Fruit fly (Drosophila melanogaster) whole organism, embryonic: Measurements from ENCODE around the gene Srp9.

Experiments used
- Asciz ChIP-seq: fragments of 200-800 bp; sonication (Bioruptor generic); optimal IDR thresholded peaks from 2 replicates; lab custom pipeline; 2017; ENCODE audit warnings: missing biosample characterization, mild to moderate bottlenecking, missing genetic modification characterization, missing genetic modification reagents
- Awh ChIP-seq: fragments of 200-800 bp; sonication (Bioruptor generic); IDR thresholded peaks from 2 replicates; pipeline ENCODE4, ENCODE4 v1.3.6; 2022; ENCODE audit warnings: missing biosample characterization, missing genetic modification characterization
- CG10147 ChIP-seq: fragments of 200-800 bp; sonication (Bioruptor generic); optimal IDR thresholded peaks from 2 replicates; lab custom pipeline; 2019; ENCODE audit warnings: missing biosample characterization, mild to moderate bottlenecking, missing genetic modification characterization, moderate library complexity
- CG1024 ChIP-seq: fragments of 200-800 bp; sonication (Bioruptor generic); IDR thresholded peaks from 2 replicates; pipeline ENCODE4 v1.3.6; 2022; ENCODE audit warnings: missing biosample characterization, missing genetic modification characterization
- CG11695 ChIP-seq: fragments of 200-800 bp; sonication (Bioruptor generic); IDR thresholded peaks from 3 replicates; pipeline ENCODE4 v1.3.6; 2022; ENCODE audit warnings: missing biosample characterization, missing genetic modification characterization
- CG12942 ChIP-seq: fragments of 200-800 bp; sonication (Bioruptor generic); optimal IDR thresholded peaks from 3 replicates; lab custom pipeline; 2016; ENCODE audit warnings: missing biosample characterization, missing genetic modification characterization
- CG13287 ChIP-seq: fragments of 200-800 bp; sonication (Bioruptor generic); IDR thresholded peaks from 2 replicates; pipeline ENCODE4 v1.3.6; 2022; ENCODE audit warnings: missing biosample characterization, missing genetic modification characterization; ENCODE audit not compliant: partially characterized antibody
- CG14965 ChIP-seq: fragments of 200-800 bp; sonication (Bioruptor generic); optimal IDR thresholded peaks from 2 replicates; lab custom pipeline; 2016; ENCODE audit warnings: missing biosample characterization, missing genetic modification characterization, borderline replicate concordance
- CG16863 ChIP-seq: fragments of 200-800 bp; sonication (Bioruptor generic); optimal IDR thresholded peaks from 3 replicates; lab custom pipeline; 2016; ENCODE audit warnings: missing biosample characterization, missing genetic modification characterization
- CG17186 ChIP-seq: fragments of 200-800 bp; sonication (Bioruptor generic); optimal IDR thresholded peaks from 3 replicates; lab custom pipeline; 2017; ENCODE audit warnings: missing biosample characterization, missing genetic modification reagents, missing genetic modification characterization
- CG18262 ChIP-seq: fragments of 200-800 bp; optimal IDR thresholded peaks from 3 replicates; lab custom pipeline; 2019; ENCODE audit warnings: missing biosample characterization, mild to moderate bottlenecking, missing genetic modification characterization, moderate library complexity
- CG2129 ChIP-seq: fragments of 200-800 bp; sonication (Bioruptor generic); IDR thresholded peaks from 2 replicates; pipeline ENCODE4 v1.3.6; 2022; ENCODE audit warnings: missing biosample characterization, missing genetic modification characterization; ENCODE audit not compliant: partially characterized antibody
- CG2199 ChIP-seq: fragments of 200-800 bp; sonication (Bioruptor generic); IDR thresholded peaks from 3 replicates; pipeline ENCODE4 v1.3.6; 2022; ENCODE audit warnings: missing biosample characterization, missing genetic modification characterization
- CG3726 ChIP-seq: fragments of 200-800 bp; sonication (Bioruptor generic); IDR thresholded peaks from 3 replicates; pipeline ENCODE4, ENCODE4 v1.3.6; 2022; ENCODE audit warnings: missing biosample characterization, missing genetic modification characterization
- CG7839 ChIP-seq: fragments of 200-800 bp; sonication (Bioruptor generic); optimal IDR thresholded peaks from 3 replicates; lab custom pipeline; 2018; ENCODE audit warnings: missing biosample characterization, mild to moderate bottlenecking, missing genetic modification characterization, moderate library complexity
- CG8359 ChIP-seq: fragments of 200-800 bp; sonication (Bioruptor generic); optimal IDR thresholded peaks from 2 replicates; lab custom pipeline; 2017; ENCODE audit warnings: missing biosample characterization, mild to moderate bottlenecking, missing genetic modification characterization, borderline replicate concordance
- CG9437 ChIP-seq: fragments of 200-800 bp; sonication (Bioruptor generic); optimal IDR thresholded peaks from 2 replicates; lab custom pipeline; 2018; ENCODE audit warnings: missing biosample characterization, mild to moderate bottlenecking, missing genetic modification characterization
- CHES-1-like ChIP-seq: fragments of 200-800 bp; sonication (Bioruptor generic); optimal IDR thresholded peaks from 2 replicates; lab custom pipeline; 2016; ENCODE audit warnings: missing biosample characterization, missing genetic modification characterization
- CTCF ChIP-seq: fragments of 200-800 bp; sonication (Bioruptor generic); optimal IDR thresholded peaks from 2 replicates; lab custom pipeline; 2017; ENCODE audit warnings: missing biosample characterization, mild to moderate bottlenecking, missing genetic modification characterization, moderate library complexity
- CkIIα-i1 ChIP-seq: fragments of 200-800 bp; sonication (Bioruptor generic); IDR thresholded peaks from 2 replicates; pipeline ENCODE4 v1.3.6; 2022; ENCODE audit warnings: missing biosample characterization, missing genetic modification characterization
- Doc2 ChIP-seq: fragments of 200-800 bp; sonication (Bioruptor generic); IDR thresholded peaks from 2 replicates; pipeline ENCODE4 v1.3.6; 2022; ENCODE audit warnings: missing biosample characterization, missing genetic modification characterization
- Dp ChIP-seq: fragments of 200-800 bp; sonication (Bioruptor generic); optimal IDR thresholded peaks from 2 replicates; lab custom pipeline; 2018; ENCODE audit warnings: missing biosample characterization, mild to moderate bottlenecking, missing genetic modification characterization, moderate library complexity
- E2f2 ChIP-seq: fragments of 200-800 bp; sonication (Bioruptor generic); IDR thresholded peaks from 2 replicates; pipeline ENCODE4 v1.3.6; 2022; ENCODE audit warnings: missing biosample characterization, missing genetic modification characterization
- H2.0 ChIP-seq: fragments of 200-800 bp; sonication (Bioruptor generic); IDR thresholded peaks from 2 replicates; pipeline ENCODE4 v1.3.6; 2022; ENCODE audit warnings: missing biosample characterization, missing genetic modification characterization
- HLH3B ChIP-seq: fragments of 200-800 bp; sonication (Bioruptor generic); IDR thresholded peaks from 2 replicates; pipeline ENCODE4 v1.3.6; 2022; ENCODE audit warnings: missing biosample characterization, missing genetic modification characterization
- HmgD ChIP-seq: fragments of 200-800 bp; sonication (Bioruptor generic); optimal IDR thresholded peaks from 3 replicates; lab custom pipeline; 2016; ENCODE audit warnings: missing biosample characterization, missing genetic modification characterization
- HmgZ ChIP-seq: fragments of 200-800 bp; sonication (Bioruptor generic); optimal IDR thresholded peaks from 2 replicates; lab custom pipeline; 2018; ENCODE audit warnings: missing biosample characterization, mild to moderate bottlenecking, missing genetic modification characterization
- Hmx ChIP-seq: fragments of 200-800 bp; sonication (Bioruptor generic); optimal IDR thresholded peaks from 2 replicates; lab custom pipeline; 2016; ENCODE audit warnings: missing biosample characterization, missing genetic modification characterization
- Hr3 ChIP-seq: fragments of 200-800 bp; sonication (Bioruptor generic); optimal IDR thresholded peaks from 3 replicates; lab custom pipeline; 2016; ENCODE audit warnings: missing biosample characterization, missing genetic modification characterization
- Lim3 ChIP-seq: fragments of 200-800 bp; sonication (Bioruptor generic); IDR thresholded peaks from 2 replicates; pipeline ENCODE4 v1.3.6; 2022; ENCODE audit warnings: missing biosample characterization, missing genetic modification characterization
- Mad ChIP-seq: fragments of 200-800 bp; sonication (Bioruptor generic); optimal IDR thresholded peaks from 2 replicates; lab custom pipeline; 2016; ENCODE audit warnings: missing biosample characterization, missing genetic modification characterization
- Meics ChIP-seq: fragments of 200-800 bp; sonication (Bioruptor generic); optimal IDR thresholded peaks from 2 replicates; lab custom pipeline; 2017; ENCODE audit warnings: missing biosample characterization, mild to moderate bottlenecking, missing genetic modification characterization
- ase ChIP-seq: fragments of 200-800 bp; sonication (Bioruptor generic); IDR thresholded peaks from 3 replicates; pipeline ENCODE4 v1.3.6; 2022; ENCODE audit warnings: missing biosample characterization, missing genetic modification characterization
- ato ChIP-seq: fragments of 200-800 bp; sonication (Bioruptor generic); IDR thresholded peaks from 2 replicates; pipeline ENCODE4 v1.3.6; 2022; ENCODE audit warnings: missing biosample characterization, missing genetic modification characterization; ENCODE audit not compliant: partially characterized antibody
- cg ChIP-seq: fragments of 200-800 bp; sonication (Bioruptor generic); optimal IDR thresholded peaks from 3 replicates; lab custom pipeline; 2019; ENCODE audit warnings: missing biosample characterization, mild to moderate bottlenecking, missing genetic modification characterization, moderate library complexity
- esg ChIP-seq: fragments of 200-800 bp; sonication (Bioruptor generic); conservative IDR thresholded peaks from 2 replicates; pipeline ENCODE4 v1.3.6; 2022; ENCODE audit warnings: missing biosample characterization, missing genetic modification characterization
- gce ChIP-seq: fragments of 200-800 bp; sonication (Bioruptor generic); IDR thresholded peaks from 3 replicates; pipeline ENCODE4 v1.3.6; 2022; ENCODE audit warnings: missing biosample characterization, missing genetic modification characterization
- gem ChIP-seq: fragments of 200-800 bp; sonication (Bioruptor generic); optimal IDR thresholded peaks from 2 replicates; lab custom pipeline; 2019; ENCODE audit warnings: missing biosample characterization, mild to moderate bottlenecking, missing genetic modification characterization, moderate library complexity
- gfzf ChIP-seq: fragments of 200-800 bp; sonication (Bioruptor generic); optimal IDR thresholded peaks from 2 replicates; lab custom pipeline; 2016; ENCODE audit warnings: missing biosample characterization, mild to moderate bottlenecking, missing genetic modification characterization, moderate library complexity
- inv ChIP-seq: fragments of 200-800 bp; sonication (Bioruptor generic); IDR thresholded peaks from 2 replicates; pipeline ENCODE4 v1.3.6; 2022; ENCODE audit warnings: missing biosample characterization, missing genetic modification characterization; ENCODE audit not compliant: partially characterized antibody
- kah ChIP-seq: fragments of 200-800 bp; sonication (Bioruptor generic); optimal IDR thresholded peaks from 2 replicates; lab custom pipeline; 2018; ENCODE audit warnings: missing biosample characterization, mild to moderate bottlenecking, missing genetic modification characterization
- kay ChIP-seq: fragments of 200-800 bp; sonication (Bioruptor generic); optimal IDR thresholded peaks from 2 replicates; lab custom pipeline; 2016; ENCODE audit warnings: missing biosample characterization, missing genetic modification characterization
- pnt ChIP-seq: fragments of 200-800 bp; sonication (Bioruptor generic); optimal IDR thresholded peaks from 3 replicates; lab custom pipeline; 2016; ENCODE audit warnings: missing biosample characterization, missing genetic modification characterization
- pzg ChIP-seq: fragments of 200-800 bp; sonication (Bioruptor generic); optimal IDR thresholded peaks from 3 replicates; lab custom pipeline; 2018; ENCODE audit warnings: missing biosample characterization, mild to moderate bottlenecking, missing genetic modification characterization, moderate library complexity
- sisA ChIP-seq: fragments of 200-800 bp; sonication (Bioruptor generic); IDR thresholded peaks from 2 replicates; pipeline ENCODE4 v1.3.6; 2022; ENCODE audit warnings: missing biosample characterization, missing genetic modification characterization
- slp2 ChIP-seq: fragments of 200-800 bp; sonication (Bioruptor generic); optimal IDR thresholded peaks from 2 replicates; lab custom pipeline; 2016; ENCODE audit warnings: missing biosample characterization, missing genetic modification characterization
- sna ChIP-seq: fragments of 200-800 bp; sonication (Bioruptor generic); IDR thresholded peaks from 2 replicates; pipeline ENCODE4 v1.3.6; 2022; ENCODE audit warnings: missing biosample characterization, missing genetic modification characterization; ENCODE audit not compliant: partially characterized antibody
- tap ChIP-seq: fragments of 200-800 bp; optimal IDR thresholded peaks from 3 replicates; lab custom pipeline; 2019; ENCODE audit warnings: missing biosample characterization, mild to moderate bottlenecking, missing genetic modification characterization, moderate library complexity
- trem ChIP-seq: fragments of 200-800 bp; optimal IDR thresholded peaks from 3 replicates; lab custom pipeline; 2019; ENCODE audit warnings: missing biosample characterization, mild to moderate bottlenecking, missing genetic modification characterization, moderate library complexity
- wor ChIP-seq: fragments of 200-800 bp; sonication (Bioruptor generic); IDR thresholded peaks from 2 replicates; pipeline ENCODE4 v1.3.6; 2022; ENCODE audit warnings: missing biosample characterization, missing genetic modification characterization

Srp9 gene

DNA sequence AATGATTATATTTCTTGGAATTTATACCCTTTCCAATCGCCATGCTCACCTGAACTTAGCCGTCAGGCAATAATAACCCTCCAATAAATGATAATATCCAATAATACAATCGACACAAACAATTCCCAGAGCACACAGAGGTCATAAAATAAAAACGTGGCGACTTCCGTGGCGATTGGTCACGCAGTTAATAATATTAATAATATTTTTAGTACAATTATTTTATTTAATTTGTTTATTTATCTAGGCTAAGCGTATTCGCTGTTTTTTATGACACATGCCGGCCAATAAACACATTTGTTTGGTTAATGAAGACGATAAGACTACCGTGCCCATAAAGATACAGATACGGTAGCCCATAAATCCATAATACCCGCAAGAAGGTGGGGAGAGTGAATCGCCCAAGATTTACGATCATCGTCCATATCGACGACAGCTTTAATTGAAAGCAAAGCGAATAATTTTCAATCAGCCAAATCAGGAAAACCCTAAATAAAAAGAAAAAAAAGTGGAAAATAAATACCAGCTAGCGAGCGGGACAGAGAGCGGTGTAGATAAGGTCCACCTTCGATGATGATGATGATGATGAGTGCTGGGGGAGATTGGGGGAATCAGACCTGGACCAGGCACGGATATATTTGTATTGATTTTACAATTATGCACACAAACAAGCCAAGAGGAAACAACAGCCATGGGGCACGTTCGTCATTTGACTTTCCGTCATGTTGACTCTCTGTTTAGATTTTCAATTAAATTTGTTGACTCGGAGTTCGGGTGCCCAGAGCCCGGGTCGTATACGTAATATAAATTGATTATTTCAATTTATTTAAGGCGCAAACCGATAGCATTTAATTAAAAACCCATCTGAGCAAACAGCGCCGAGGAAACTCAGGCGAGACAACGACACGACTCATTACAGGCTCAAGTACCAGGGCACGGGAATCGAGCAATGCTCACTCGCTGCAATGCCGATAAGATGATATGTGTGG is 24.8 kb downstream of the Srp9 start (continued):
- TF ChIP-seq CG2129 (GFP tag; lab: Robert Waterston, UW), result no peak
- TF ChIP-seq CG13287 (GFP tag; lab: Robert Waterston, UW), result no peak
- TF ChIP-seq Doc2 (GFP tag; lab: Robert Waterston, UW), result no peak
- no peak for TF ChIP-seq E2f2 (GFP tag; lab: Robert Waterston, UW)
- TF ChIP-seq CTCF (GFP tag; lab: Kevin White, UChicago), result peak; percentile 20
- no peak for TF ChIP-seq esg (GFP tag; lab: Robert Waterston, UW)
- no peak for TF ChIP-seq Asciz (GFP tag; lab: Kevin White, UChicago)
- TF ChIP-seq gce (GFP tag; lab: Robert Waterston, UW), result no peak
- TF ChIP-seq Mad (GFP tag; lab: Kevin White, UChicago), result no peak
- no peak for TF ChIP-seq sisA (GFP tag; lab: Robert Waterston, UW)
- no peak for TF ChIP-seq HmgZ (tag; lab: Kevin White, UChicago)
- no peak for TF ChIP-seq CkIIα-i1
- no peak for TF ChIP-seq CG12942 (GFP tag; lab: Kevin White, UChicago)
- peak; percentile 72; the same call in 1 of the 2 replicates for TF ChIP-seq Lim3 (GFP tag; lab: Robert Waterston, UW)
- TF ChIP-seq inv, result no peak
- no peak for TF ChIP-seq CG3726 (GFP tag; lab: Robert Waterston, UW)
- no peak for TF ChIP-seq pzg
- no peak for TF ChIP-seq Hmx (GFP tag; lab: Kevin White, UChicago)
- no peak for TF ChIP-seq kah (GFP tag; lab: Kevin White, UChicago)
- TF ChIP-seq Meics (GFP tag; lab: Kevin White, UChicago), result no peak
- no peak for TF ChIP-seq pnt (GFP tag; lab: Kevin White, UChicago)
- no peak for TF ChIP-seq gfzf (GFP tag; lab: Kevin White, UChicago)
- TF ChIP-seq CG8359 (GFP tag; lab: Kevin White, UChicago), result peak; percentile 9
- TF ChIP-seq CG14965, result no peak
- TF ChIP-seq CG2199, result no peak
- TF ChIP-seq HLH3B (GFP tag; lab: Robert Waterston, UW), result no peak
- TF ChIP-seq CG18262 (tag; lab: Kevin White, UChicago), result no peak
- no peak for TF ChIP-seq CHES-1-like (GFP tag; lab: Kevin White, UChicago)
- peak; percentile 7 for TF ChIP-seq CG16863 (GFP tag; lab: Kevin White, UChicago)
- TF ChIP-seq CG17186, result no peak
- no peak for TF ChIP-seq HmgD (GFP tag; lab: Kevin White, UChicago)
- TF ChIP-seq kay, result no peak
- no peak for TF ChIP-seq H2.0 (GFP tag; lab: Robert Waterston, UW)
- no peak for TF ChIP-seq Hr3 (GFP tag; lab: Kevin White, UChicago)
- TF ChIP-seq sna (GFP tag; lab: Robert Waterston, UW), result no peak
- no peak for TF ChIP-seq CG11695 (GFP tag; lab: Robert Waterston, UW)
- peak; percentile 5 for TF ChIP-seq gem (tag; lab: Kevin White, UChicago)
- TF ChIP-seq Dp (GFP tag; lab: Kevin White, UChicago), result no peak
- TF ChIP-seq CG1024 (GFP tag; lab: Robert Waterston, UW), result no peak
- TF ChIP-seq ato (GFP tag; lab: Robert Waterston, UW), result no peak
- no peak for TF ChIP-seq slp2 (GFP tag; lab: Kevin White, UChicago)
- no peak for TF ChIP-seq Awh (GFP tag; lab: Robert Waterston, UW)
- no peak for TF ChIP-seq ase (GFP tag; lab: Robert Waterston, UW)
- no peak for TF ChIP-seq tap (tag; lab: Kevin White, UChicago)
- no peak for TF ChIP-seq trem (tag; lab: Kevin White, UChicago)
- no peak for TF ChIP-seq cg (GFP tag; lab: Kevin White, UChicago)
- no peak for TF ChIP-seq CG10147 (GFP tag; lab: Kevin White, UChicago)
- TF ChIP-seq CG9437, result no peak
- TF ChIP-seq wor (GFP tag; lab: Robert Waterston, UW), result no peak
- TF ChIP-seq CG7839 (tag; lab: Kevin White, UChicago), result no peak
